Worm (Caenorhabditis elegans) whole organism, L1 larva: ENCODE measurements around the gene srxa-2.

Source experiments
- Y116A8C.19 ChIP-seq: sonication (generic microtip); optimal IDR thresholded peaks from 2 replicates; lab custom pipeline; 2016; ENCODE audit warnings: missing compliant biosample characterization, missing genetic modification characterization, borderline replicate concordance
- ceh-63 ChIP-seq: fragments of 200-800 bp; sonication (Bioruptor generic); optimal IDR thresholded peaks from 2 replicates; lab custom pipeline; 2018; ENCODE audit warnings: mild to moderate bottlenecking, missing genetic modification characterization, missing compliant biosample characterization
- unc-62 ChIP-seq: fragments of 150-350 bp; optimal IDR thresholded peaks from 2 replicates; lab custom pipeline; 2014; ENCODE audit warnings: missing biosample characterization, missing genetic modification reagents, missing genetic modification characterization
- vab-15 ChIP-seq: sonication (generic microtip); optimal IDR thresholded peaks from 2 replicates; lab custom pipeline; 2017; ENCODE audit warnings: missing genotype, mild to moderate bottlenecking, missing genetic modification characterization, missing compliant biosample characterization

Gene srxa-2

DNA sequence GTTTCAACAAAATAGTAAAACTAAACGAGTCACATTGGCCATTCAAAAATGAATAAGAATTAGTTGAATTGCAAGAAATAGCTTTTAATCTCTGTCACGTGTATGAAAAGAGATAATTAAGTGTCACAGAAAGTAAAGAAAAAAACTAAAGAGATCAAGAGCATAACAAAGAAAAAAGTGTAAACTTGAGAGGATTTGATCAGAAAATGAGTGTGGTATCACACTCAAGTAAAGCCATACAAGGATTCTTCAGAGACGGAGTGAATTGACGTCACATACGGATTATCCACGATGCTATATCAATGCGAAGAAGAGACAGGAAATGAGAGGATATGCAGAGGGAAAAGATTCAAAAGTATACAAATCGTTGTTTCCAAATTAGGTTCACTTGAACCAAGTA lies 46.1 kb downstream of the srxa-2 start (continued):
- TF ChIP-seq unc-62 (GFP tag; lab: Kevin White, UChicago) (no peak), Y116A8C.19 (tag; lab: Kevin White, UChicago) (no peak), vab-15 (tag; lab: Kevin White, UChicago) (no peak), ceh-63 (no peak)
